Worm (Caenorhabditis elegans): ENCODE data around the gene tag-273.

- TF ChIP-seq ceh-13 (GFP tag; optimal IDR thresholded peaks at IDR 0.05) (no peak), tra-4 (tag; optimal IDR thresholded peaks at IDR 0.05) (no peak), flt-1 (GFP tag; IDR thresholded peaks at IDR 0.05) (no peak), ama-1 (optimal IDR thresholded peaks at IDR 0.05) (no peak), hnd-1 (tag; optimal IDR thresholded peaks at IDR 0.05) (no peak)
Observed at ce11 chrIV:14512405-14512804, 7.4 kb upstream of the tag-273 start, which contains the start of gene Y57G11A.5.
